Worm (Caenorhabditis elegans): Measurements from ENCODE around the gene R31.2.

DNA sequence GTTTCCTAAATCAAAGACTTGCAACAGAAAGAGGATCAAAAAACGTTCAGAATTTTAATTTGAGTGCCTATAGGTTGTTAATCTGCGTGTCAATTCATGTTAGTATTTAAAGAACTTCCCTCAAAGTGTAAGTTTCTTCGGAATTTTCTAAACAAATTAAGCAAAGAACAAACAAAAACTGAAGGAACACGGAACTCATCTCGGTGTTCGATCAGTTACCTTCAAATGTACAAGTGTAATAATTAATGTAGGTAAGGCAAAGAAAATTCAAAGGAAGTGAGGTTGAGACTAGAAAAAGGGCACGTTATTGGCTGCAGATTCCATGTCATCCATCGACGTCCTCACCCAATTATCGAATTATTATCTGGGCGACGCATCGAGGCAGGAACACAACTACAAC, 23.4 kb upstream of the R31.2 start, which contains the start of gene K12G11.6:
- TF ChIP-seq W03F9.2 (tag; optimal IDR thresholded peaks at IDR 0.05) = no peak
- TF ChIP-seq him-1 (tag; optimal IDR thresholded peaks at IDR 0.05) = no peak
- TF ChIP-seq dao-5 (tag; optimal IDR thresholded peaks at IDR 0.05) = no peak

All from whole organism, L4/young adult.